Worm (Caenorhabditis elegans): ENCODE measurements around the gene Y97E10AR.3.
A peak's percentile ranks its signal among the peaks of the same experiment; 100 is the strongest.

DNA sequence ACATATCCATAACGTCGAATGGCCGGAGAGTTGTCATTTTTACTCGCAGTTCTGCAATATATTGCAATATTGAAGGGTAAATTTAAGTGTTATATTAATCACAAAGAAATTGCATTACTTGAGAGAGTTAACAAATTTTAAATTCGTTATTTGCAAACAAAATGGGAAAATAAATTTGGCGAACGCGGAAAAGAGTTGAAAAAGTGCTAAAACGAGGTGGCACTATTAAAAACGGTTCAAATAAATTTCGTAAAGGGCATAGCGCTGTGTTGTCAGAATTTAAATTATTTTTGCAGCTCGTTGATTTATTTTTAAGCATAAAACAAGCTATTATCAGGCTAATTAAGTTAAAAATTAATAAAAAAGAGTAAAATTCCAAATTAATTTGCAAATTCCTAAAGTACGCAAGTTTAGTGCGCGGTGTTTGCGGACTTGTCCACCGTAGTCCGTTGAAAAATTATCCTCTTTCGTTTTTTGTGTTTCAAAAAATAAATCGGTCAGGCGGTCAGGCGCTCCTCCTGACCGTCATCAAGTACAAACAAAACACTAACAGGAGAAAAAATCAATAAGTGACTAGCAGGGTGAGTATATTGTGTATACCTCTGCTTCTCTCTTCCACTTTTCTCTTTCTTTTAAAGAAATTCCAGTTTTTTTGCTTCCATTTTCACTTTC lies 23.8 kb downstream of the Y97E10AR.3 start, which contains the start of the genes natb-1 and abhd-12:
- TF ChIP-seq flt-1 (GFP tag; IDR thresholded peaks at IDR 0.05): 0 out of 2 replicates have a peak, but pooled peaks have one; percentile 52
- no peak for TF ChIP-seq klf-2 (GFP tag; conservative IDR thresholded peaks at IDR 0.05)
- TF ChIP-seq tab-1 (GFP tag; IDR thresholded peaks at IDR 0.05): no peak
- no peak for TF ChIP-seq T22C8.4 (GFP tag; IDR thresholded peaks at IDR 0.05)
- no peak for TF ChIP-seq ztf-23 (GFP tag; IDR thresholded peaks at IDR 0.05)
- TF ChIP-seq cog-1 (tag; optimal IDR thresholded peaks at IDR 0.05): no peak
- TF ChIP-seq ref-1 (GFP tag; conservative IDR thresholded peaks at IDR 0.05): no peak

Measured in whole organism, midembryonic.